Fruit fly (Drosophila melanogaster): ENCODE results near the gene CG32026.
A peak's percentile ranks its signal among the peaks of the same experiment; 100 is the strongest.

Gene CG32026

dm6 chr3L:8852907-8853306 lies 16.6 kb downstream of the CG32026 start:
- TF ChIP-seq CG7101 (tag; optimal IDR thresholded peaks at IDR 0.05): no peak

- TF ChIP-seq CG14711 (tag; optimal IDR thresholded peaks at IDR 0.05): no peak
- no peak for TF ChIP-seq tj (GFP tag; optimal IDR thresholded peaks at IDR 0.05)
- TF ChIP-seq ovo (GFP tag; optimal IDR thresholded peaks at IDR 0.05): no peak
- TF ChIP-seq pad (GFP tag; optimal IDR thresholded peaks at IDR 0.05): no peak
- no peak for TF ChIP-seq CG1620 (GFP tag; optimal IDR thresholded peaks at IDR 0.05)
- TF ChIP-seq CG33017 (tag; optimal IDR thresholded peaks at IDR 0.05): no peak
- no peak for TF ChIP-seq Mnt (GFP tag; optimal IDR thresholded peaks at IDR 0.05)
- no peak for TF ChIP-seq kay (GFP tag; ENCODE audit: borderline replicate concordance)
- no peak for TF ChIP-seq toe (GFP tag; optimal IDR thresholded peaks at IDR 0.05)
- TF ChIP-seq Crg-1 (GFP tag; optimal IDR thresholded peaks at IDR 0.05): no peak
- TF ChIP-seq CG11617 (GFP tag; optimal IDR thresholded peaks at IDR 0.05): no peak
These were observed 17.1 kb downstream of the CG32026 start for dm6 chr3L:8853382-8853781.

- no peak for TF ChIP-seq CG7045 (GFP tag; optimal IDR thresholded peaks at IDR 0.05)
- TF ChIP-seq CG11617 (GFP tag; optimal IDR thresholded peaks at IDR 0.05): no peak
- TF ChIP-seq Hr96 (GFP tag; optimal IDR thresholded peaks at IDR 0.05): no peak
- TF ChIP-seq ovo (GFP tag; optimal IDR thresholded peaks at IDR 0.05): no peak
- no peak for TF ChIP-seq CG5204 (GFP tag; optimal IDR thresholded peaks at IDR 0.05)
- no peak for TF ChIP-seq pad (GFP tag; optimal IDR thresholded peaks at IDR 0.05)
- no peak for TF ChIP-seq CG14711 (tag; optimal IDR thresholded peaks at IDR 0.05)
- no peak for TF ChIP-seq cnc (optimal IDR thresholded peaks at IDR 0.05)
- no peak for TF ChIP-seq cic (GFP tag; optimal IDR thresholded peaks at IDR 0.05)
These were observed 19.0 kb downstream of the CG32026 start for dm6 chr3L:8855262-8855661.

- no peak for TF ChIP-seq CG7101 (tag; optimal IDR thresholded peaks at IDR 0.05)
- TF ChIP-seq cic (GFP tag; optimal IDR thresholded peaks at IDR 0.05): no peak
- TF ChIP-seq CG33017 (tag; optimal IDR thresholded peaks at IDR 0.05): no peak
- TF ChIP-seq tj (GFP tag; optimal IDR thresholded peaks at IDR 0.05): no peak
- no peak for TF ChIP-seq CG14711 (tag; optimal IDR thresholded peaks at IDR 0.05)
- no peak for TF ChIP-seq CG5204 (GFP tag; optimal IDR thresholded peaks at IDR 0.05)
- TF ChIP-seq CG11617 (GFP tag; optimal IDR thresholded peaks at IDR 0.05): no peak
These were observed 20.6 kb downstream of the CG32026 start for dm6 chr3L:8856875-8857274.

- TF ChIP-seq ovo (GFP tag; optimal IDR thresholded peaks at IDR 0.05) (no peak), tj (GFP tag; optimal IDR thresholded peaks at IDR 0.05) (peak; percentile 97), CG12768 (GFP tag; optimal IDR thresholded peaks at IDR 0.05) (no peak)
These were observed 21.5 kb downstream of the CG32026 start for dm6 chr3L:8857648-8858362.

dm6 chr3L:8859936-8860335 lies 23.7 kb downstream of the CG32026 start:
- TF ChIP-seq CG5204 (GFP tag; optimal IDR thresholded peaks at IDR 0.05) (no peak), kay (GFP tag; ENCODE audit: borderline replicate concordance) (no peak), ovo (GFP tag; optimal IDR thresholded peaks at IDR 0.05) (no peak), cic (GFP tag; optimal IDR thresholded peaks at IDR 0.05) (no peak), pad (GFP tag; optimal IDR thresholded peaks at IDR 0.05) (no peak), CG1620 (GFP tag; optimal IDR thresholded peaks at IDR 0.05) (no peak), CG7045 (GFP tag; optimal IDR thresholded peaks at IDR 0.05) (no peak)

DNA sequence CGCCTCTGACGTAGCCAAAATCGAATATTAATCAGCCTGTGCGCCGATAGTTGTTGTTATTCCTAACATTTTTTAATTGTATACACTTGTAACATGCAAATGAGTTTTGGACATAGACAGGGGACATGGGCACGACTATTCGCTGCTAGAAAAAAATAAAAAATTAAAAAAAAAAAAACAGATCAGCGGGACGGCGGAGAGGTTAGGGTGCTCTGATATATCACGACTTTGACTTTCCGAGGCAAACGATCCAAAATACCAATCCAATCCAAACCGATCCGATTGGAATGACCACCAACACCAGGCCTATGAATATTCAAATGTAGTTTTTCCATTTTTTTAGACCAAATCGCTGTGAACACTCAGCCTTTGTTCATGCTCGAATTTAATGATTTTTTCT lies 24.5 kb downstream of the CG32026 start:
- TF ChIP-seq CG14711 (tag; optimal IDR thresholded peaks at IDR 0.05) (no peak), cic (GFP tag; optimal IDR thresholded peaks at IDR 0.05) (no peak), CG11617 (GFP tag; optimal IDR thresholded peaks at IDR 0.05) (no peak), toe (GFP tag; optimal IDR thresholded peaks at IDR 0.05) (no peak), cnc (optimal IDR thresholded peaks at IDR 0.05) (no peak), Mnt (GFP tag; optimal IDR thresholded peaks at IDR 0.05) (no peak), CG5204 (GFP tag; optimal IDR thresholded peaks at IDR 0.05) (no peak), CG12768 (GFP tag; optimal IDR thresholded peaks at IDR 0.05) (no peak), CG7045 (GFP tag; optimal IDR thresholded peaks at IDR 0.05) (no peak), bab1 (GFP tag; optimal IDR thresholded peaks at IDR 0.05) (no peak), ovo (GFP tag; optimal IDR thresholded peaks at IDR 0.05) (no peak), Clk (GFP tag; optimal IDR thresholded peaks at IDR 0.05) (no peak), tj (GFP tag; optimal IDR thresholded peaks at IDR 0.05) (no peak), CG33017 (tag; optimal IDR thresholded peaks at IDR 0.05) (no peak), CG7101 (tag; optimal IDR thresholded peaks at IDR 0.05) (no peak), kay (GFP tag; ENCODE audit: borderline replicate concordance) (no peak), pad (GFP tag; optimal IDR thresholded peaks at IDR 0.05) (no peak), Hr96 (GFP tag; optimal IDR thresholded peaks at IDR 0.05) (no peak), CG1620 (GFP tag; optimal IDR thresholded peaks at IDR 0.05) (no peak), Crg-1 (GFP tag; optimal IDR thresholded peaks at IDR 0.05) (no peak)

dm6 chr3L:8865185-8865584 lies 28.9 kb downstream of the CG32026 start:
- TF ChIP-seq Hr96 (GFP tag; optimal IDR thresholded peaks at IDR 0.05): no peak
- no peak for TF ChIP-seq CG14711 (tag; optimal IDR thresholded peaks at IDR 0.05)
- no peak for TF ChIP-seq Clk (GFP tag; optimal IDR thresholded peaks at IDR 0.05)
- TF ChIP-seq CG11617 (GFP tag; optimal IDR thresholded peaks at IDR 0.05): no peak
- TF ChIP-seq pad (GFP tag; optimal IDR thresholded peaks at IDR 0.05): no peak
- no peak for TF ChIP-seq toe (GFP tag; optimal IDR thresholded peaks at IDR 0.05)
- TF ChIP-seq CG12768 (GFP tag; optimal IDR thresholded peaks at IDR 0.05): no peak
- no peak for TF ChIP-seq CG7045 (GFP tag; optimal IDR thresholded peaks at IDR 0.05)
- no peak for TF ChIP-seq Crg-1 (GFP tag; optimal IDR thresholded peaks at IDR 0.05)
- no peak for TF ChIP-seq cic (GFP tag; optimal IDR thresholded peaks at IDR 0.05)
- TF ChIP-seq kay (GFP tag; ENCODE audit: borderline replicate concordance): no peak
- TF ChIP-seq CG7101 (tag; optimal IDR thresholded peaks at IDR 0.05): no peak
- no peak for TF ChIP-seq CG5204 (GFP tag; optimal IDR thresholded peaks at IDR 0.05)
- no peak for TF ChIP-seq CG33017 (tag; optimal IDR thresholded peaks at IDR 0.05)
- TF ChIP-seq bab1 (GFP tag; optimal IDR thresholded peaks at IDR 0.05): no peak
- TF ChIP-seq tj (GFP tag; optimal IDR thresholded peaks at IDR 0.05): no peak
- no peak for TF ChIP-seq Mnt (GFP tag; optimal IDR thresholded peaks at IDR 0.05)
